Fruit fly (Drosophila melanogaster) ovary, adult (tissue): Measurements from ENCODE around the gene CG34293.

Experiments
- CG17801 ChIP-seq: fragments of 200-800 bp; optimal IDR thresholded peaks from 2 replicates; lab custom pipeline; 2019; ENCODE audit warnings: missing biosample characterization, mild to moderate bottlenecking, missing genetic modification characterization, moderate library complexity; ENCODE audit not compliant: partially characterized antibody

The CG34293 gene

dm6 chr3R:27165416-27165982 is at the start of gene CG34293, which contains the start of gene spn-D:
TSS of gene CG34293 (minus strand) at chr3R:27165575.
TSS of gene spn-D (plus strand) at chr3R:27165716.
- peak; percentile 28 for TF ChIP-seq CG17801 (GFP tag; lab: Kevin White, UChicago)

- no peak for TF ChIP-seq CG17801 (GFP tag; lab: Kevin White, UChicago)
Observed at dm6 chr3R:27214949-27215348, 49.6 kb upstream of the CG34293 start.

dm6 chr3R:27212979-27213580 is 47.7 kb upstream of the CG34293 start:
- no peak for TF ChIP-seq CG17801 (GFP tag; lab: Kevin White, UChicago)

- TF ChIP-seq CG17801 (GFP tag; lab: Kevin White, UChicago): no peak
Observed at dm6 chr3R:27209561-27210275, 44.3 kb upstream of the CG34293 start.

dm6 chr3R:27208724-27209343 is 43.5 kb upstream of the CG34293 start:
- no peak for TF ChIP-seq CG17801 (GFP tag; lab: Kevin White, UChicago)

- no peak for TF ChIP-seq CG17801 (GFP tag; lab: Kevin White, UChicago)
Observed at dm6 chr3R:27204694-27205414, 39.5 kb upstream of the CG34293 start.

dm6 chr3R:27203856-27204255 is 38.5 kb upstream of the CG34293 start:
- no peak for TF ChIP-seq CG17801 (GFP tag; lab: Kevin White, UChicago)

dm6 chr3R:27202330-27202729 is 37.0 kb upstream of the CG34293 start:
- no peak for TF ChIP-seq CG17801 (GFP tag; lab: Kevin White, UChicago)

dm6 chr3R:27201538-27202281 is 36.3 kb upstream of the CG34293 start:
- no peak for TF ChIP-seq CG17801 (GFP tag; lab: Kevin White, UChicago)

- TF ChIP-seq CG17801 (GFP tag; lab: Kevin White, UChicago): no peak
Observed at dm6 chr3R:27198883-27199780, 33.8 kb upstream of the CG34293 start.

- no peak for TF ChIP-seq CG17801 (GFP tag; lab: Kevin White, UChicago)
Observed at dm6 chr3R:27197581-27197980, 32.2 kb upstream of the CG34293 start.

dm6 chr3R:27196866-27197265 is 31.5 kb upstream of the CG34293 start:
- TF ChIP-seq CG17801 (GFP tag; lab: Kevin White, UChicago): no peak

- TF ChIP-seq CG17801 (GFP tag; lab: Kevin White, UChicago): no peak
Observed at dm6 chr3R:27194106-27194505, 28.7 kb upstream of the CG34293 start, which contains the start of gene Ser. TSS of gene Ser (minus strand) at chr3R:27194267.
